Fruit fly (Drosophila melanogaster) whole organism, embryonic: Measurements from ENCODE around the gene Rabex-5.
A peak's percentile ranks its signal among the peaks of the same experiment; 100 is the strongest.

ENCODE experiments used
- Atf3 ChIP-seq: fragments of 200-800 bp; sonication (Bioruptor generic); optimal IDR thresholded peaks from 3 replicates; lab custom pipeline; 2016; ENCODE audit warnings: missing biosample characterization, missing genetic modification characterization
- BEAF-32 ChIP-seq: fragments of 200-800 bp; sonication (Bioruptor generic); optimal IDR thresholded peaks from 3 replicates; lab custom pipeline; 2017; ENCODE audit warnings: missing biosample characterization, missing genetic modification characterization, mild to moderate bottlenecking, moderate library complexity, missing genetic modification reagents
- CG11398 ChIP-seq: fragments of 200-800 bp; sonication (Bioruptor generic); optimal IDR thresholded peaks from 2 replicates; lab custom pipeline; 2016; ENCODE audit warnings: missing biosample characterization, missing genetic modification characterization
- CG11695 ChIP-seq: fragments of 200-800 bp; sonication (Bioruptor generic); IDR thresholded peaks from 3 replicates; pipeline ENCODE4 v1.3.6; 2022; ENCODE audit warnings: missing biosample characterization, missing genetic modification characterization
- CG11723 ChIP-seq: fragments of 200-800 bp; sonication (Bioruptor generic); optimal IDR thresholded peaks from 2 replicates; lab custom pipeline; 2017; ENCODE audit warnings: missing biosample characterization, mild to moderate bottlenecking, missing genetic modification characterization
- CG12219 ChIP-seq: fragments of 200-800 bp; sonication (Bioruptor generic); optimal IDR thresholded peaks from 3 replicates; lab custom pipeline; 2018; ENCODE audit warnings: missing biosample characterization, mild to moderate bottlenecking, missing genetic modification characterization
- CG12236 ChIP-seq: fragments of 200-800 bp; sonication (Bioruptor generic); optimal IDR thresholded peaks from 2 replicates; lab custom pipeline; 2016; ENCODE audit warnings: missing biosample characterization, missing genetic modification characterization
- CG13624 ChIP-seq: fragments of 200-800 bp; sonication (Bioruptor generic); optimal IDR thresholded peaks from 2 replicates; lab custom pipeline; 2016; ENCODE audit warnings: missing biosample characterization, missing genetic modification characterization
- CG14667 ChIP-seq: fragments of 200-800 bp; sonication (Bioruptor generic); IDR thresholded peaks from 2 replicates; pipeline ENCODE4 v1.3.6; 2022; ENCODE audit warnings: missing biosample characterization, missing genetic modification characterization
- CG18011 ChIP-seq: fragments of 200-800 bp; sonication (Bioruptor generic); optimal IDR thresholded peaks from 2 replicates; lab custom pipeline; 2017; ENCODE audit warnings: missing biosample characterization, missing genetic modification characterization, mild to moderate bottlenecking, moderate library complexity, missing genotype
- CG3065 ChIP-seq: fragments of 200-800 bp; sonication (Bioruptor generic); optimal IDR thresholded peaks from 2 replicates; lab custom pipeline; 2016; ENCODE audit warnings: missing biosample characterization, missing genetic modification characterization
- CG32772 ChIP-seq: fragments of 200-800 bp; sonication (Bioruptor generic); IDR thresholded peaks from 2 replicates; pipeline ENCODE4 v1.3.6; 2022; ENCODE audit warnings: missing biosample characterization, missing genetic modification characterization
- CG43689 ChIP-seq: fragments of 200-800 bp; sonication (Bioruptor generic); IDR thresholded peaks from 2 replicates; pipeline ENCODE4 v1.3.6; 2022; ENCODE audit warnings: missing biosample characterization, missing genetic modification characterization
- CG5953 ChIP-seq: fragments of 200-800 bp; sonication (Bioruptor generic); IDR thresholded peaks from 2 replicates; pipeline ENCODE4 v1.3.6; 2022; ENCODE audit warnings: missing biosample characterization, missing genetic modification characterization
- CG6175 ChIP-seq: fragments of 200-800 bp; sonication (Bioruptor generic); IDR thresholded peaks from 3 replicates; pipeline ENCODE4 v1.3.6; 2022; ENCODE audit warnings: missing biosample characterization, missing genetic modification characterization
- CG6683 ChIP-seq: fragments of 200-800 bp; sonication (Bioruptor generic); optimal IDR thresholded peaks from 2 replicates; lab custom pipeline; 2017; ENCODE audit warnings: missing biosample characterization, mild to moderate bottlenecking, missing genetic modification characterization, missing genetic modification reagents
- CG9727 ChIP-seq: fragments of 200-800 bp; sonication (Bioruptor generic); optimal IDR thresholded peaks from 3 replicates; lab custom pipeline; 2017; ENCODE audit warnings: missing biosample characterization, mild to moderate bottlenecking, missing genetic modification characterization
- Chrac-16 ChIP-seq: fragments of 200-800 bp; sonication (Bioruptor generic); optimal IDR thresholded peaks from 3 replicates; lab custom pipeline; 2016; ENCODE audit warnings: missing biosample characterization, missing genetic modification characterization
- D19A ChIP-seq: fragments of 200-800 bp; optimal IDR thresholded peaks from 3 replicates; lab custom pipeline; 2019; ENCODE audit warnings: missing biosample characterization, mild to moderate bottlenecking, missing genetic modification characterization, moderate library complexity
- Deaf1 ChIP-seq: fragments of 200-800 bp; optimal IDR thresholded peaks from 3 replicates; lab custom pipeline; 2019; ENCODE audit warnings: missing biosample characterization, mild to moderate bottlenecking, missing genetic modification characterization, moderate library complexity
- Dip3 ChIP-seq: fragments of 200-800 bp; sonication (Bioruptor generic); optimal IDR thresholded peaks from 3 replicates; lab custom pipeline; 2016; ENCODE audit warnings: missing biosample characterization, missing genetic modification characterization
- Doc2 ChIP-seq: fragments of 200-800 bp; sonication (Bioruptor generic); IDR thresholded peaks from 2 replicates; pipeline ENCODE4 v1.3.6; 2022; ENCODE audit warnings: missing biosample characterization, missing genetic modification characterization
- Dp ChIP-seq: fragments of 200-800 bp; sonication (Bioruptor generic); optimal IDR thresholded peaks from 2 replicates; lab custom pipeline; 2018; ENCODE audit warnings: missing biosample characterization, mild to moderate bottlenecking, missing genetic modification characterization, moderate library complexity
- Elba2 ChIP-seq: fragments of 200-800 bp; sonication (Bioruptor generic); optimal IDR thresholded peaks from 3 replicates; lab custom pipeline; 2016; ENCODE audit warnings: missing biosample characterization, missing genetic modification characterization
- Fer3 ChIP-seq: fragments of 200-800 bp; sonication (Bioruptor generic); optimal IDR thresholded peaks from 2 replicates; lab custom pipeline; 2018; ENCODE audit warnings: missing biosample characterization, mild to moderate bottlenecking, missing genetic modification characterization, moderate library complexity
- Jarid2 ChIP-seq: fragments of 200-800 bp; sonication (Bioruptor generic); optimal IDR thresholded peaks from 3 replicates; lab custom pipeline; 2017; ENCODE audit warnings: mild to moderate bottlenecking, missing biosample characterization, missing genetic modification reagents, missing genetic modification characterization
- MBD-R2 ChIP-seq: fragments of 200-800 bp; sonication (Bioruptor generic); IDR thresholded peaks from 2 replicates; pipeline ENCODE4 v1.3.6; 2022; ENCODE audit warnings: missing biosample characterization, missing genetic modification characterization
- NfI ChIP-seq: fragments of 200-800 bp; sonication (Bioruptor generic); optimal IDR thresholded peaks from 3 replicates; lab custom pipeline; 2018; ENCODE audit warnings: missing biosample characterization, mild to moderate bottlenecking, missing genetic modification characterization, moderate library complexity
- Rfx ChIP-seq: fragments of 200-800 bp; sonication (Bioruptor generic); IDR thresholded peaks from 2 replicates; pipeline ENCODE4 v1.3.6; 2022; ENCODE audit warnings: missing biosample characterization, missing genetic modification characterization
- Sox102F ChIP-seq: fragments of 200-800 bp; sonication (Bioruptor generic); optimal IDR thresholded peaks from 2 replicates; lab custom pipeline; 2018; ENCODE audit warnings: missing biosample characterization, mild to moderate bottlenecking, missing genetic modification characterization, moderate library complexity
- al ChIP-seq: fragments of 200-800 bp; sonication (Bioruptor generic); IDR thresholded peaks from 2 replicates; pipeline ENCODE4 v1.3.6; 2022; ENCODE audit warnings: missing biosample characterization, missing genetic modification characterization
- ap ChIP-seq: fragments of 200-800 bp; sonication (Bioruptor generic); IDR thresholded peaks from 2 replicates; pipeline ENCODE4 v1.3.6; 2022; ENCODE audit warnings: missing biosample characterization, missing genetic modification characterization
- ato ChIP-seq: fragments of 200-800 bp; sonication (Bioruptor generic); IDR thresholded peaks from 2 replicates; pipeline ENCODE4 v1.3.6; 2022; ENCODE audit warnings: missing biosample characterization, missing genetic modification characterization; ENCODE audit not compliant: partially characterized antibody
- chm ChIP-seq: fragments of 200-800 bp; sonication (Bioruptor generic); IDR thresholded peaks from 2 replicates; pipeline ENCODE4 v1.3.6; 2022; ENCODE audit warnings: missing biosample characterization, missing genetic modification characterization
- cwo ChIP-seq: fragments of 200-800 bp; sonication (Bioruptor generic); optimal IDR thresholded peaks from 3 replicates; lab custom pipeline; 2017; ENCODE audit warnings: missing biosample characterization, missing genetic modification characterization, mild to moderate bottlenecking, moderate library complexity, missing genetic modification reagents
- disco-r ChIP-seq: fragments of 200-800 bp; sonication (Bioruptor generic); optimal IDR thresholded peaks from 2 replicates; lab custom pipeline; 2016; ENCODE audit warnings: missing biosample characterization, missing genetic modification characterization
- gcm ChIP-seq: fragments of 200-800 bp; sonication (Bioruptor generic); optimal IDR thresholded peaks from 2 replicates; lab custom pipeline; 2019; ENCODE audit warnings: missing biosample characterization, mild to moderate bottlenecking, missing genetic modification characterization, moderate library complexity
- klu ChIP-seq: fragments of 200-800 bp; sonication (Bioruptor generic); IDR thresholded peaks from 2 replicates; pipeline ENCODE4 v1.3.6; 2022; ENCODE audit warnings: missing biosample characterization, missing genetic modification characterization
- knrl ChIP-seq: fragments of 200-800 bp; sonication (Bioruptor generic); IDR thresholded peaks from 3 replicates; pipeline ENCODE4 v1.3.6; 2022; ENCODE audit warnings: missing biosample characterization, missing genetic modification characterization; ENCODE audit not compliant: partially characterized antibody
- peb ChIP-seq: fragments of 200-800 bp; sonication (Bioruptor generic); IDR thresholded peaks from 2 replicates; pipeline ENCODE4 v1.3.6; 2022; ENCODE audit warnings: missing biosample characterization, missing genetic modification characterization
- pros ChIP-seq: fragments of 200-800 bp; sonication (Bioruptor generic); optimal IDR thresholded peaks from 3 replicates; lab custom pipeline; 2019; ENCODE audit warnings: missing biosample characterization, mild to moderate bottlenecking, missing genetic modification characterization, moderate library complexity
- sd ChIP-seq: fragments of 200-800 bp; sonication (Bioruptor generic); optimal IDR thresholded peaks from 3 replicates; lab custom pipeline; 2018; ENCODE audit warnings: missing biosample characterization, mild to moderate bottlenecking, missing genetic modification characterization, moderate library complexity
- sens-2 ChIP-seq: fragments of 200-800 bp; sonication (Bioruptor generic); IDR thresholded peaks from 2 replicates; pipeline ENCODE4 v1.3.6; 2022; ENCODE audit warnings: missing biosample characterization, missing genetic modification characterization
- slou ChIP-seq: fragments of 200-800 bp; sonication (Bioruptor generic); optimal IDR thresholded peaks from 3 replicates; lab custom pipeline; 2016; ENCODE audit warnings: missing biosample characterization, missing genetic modification characterization
- sr ChIP-seq: fragments of 200-800 bp; sonication (Bioruptor generic); IDR thresholded peaks from 3 replicates; pipeline ENCODE4 v1.3.6; 2022; ENCODE audit warnings: missing biosample characterization, missing genetic modification characterization
- tap ChIP-seq: fragments of 200-800 bp; optimal IDR thresholded peaks from 3 replicates; lab custom pipeline; 2019; ENCODE audit warnings: missing biosample characterization, mild to moderate bottlenecking, missing genetic modification characterization, moderate library complexity
- tin ChIP-seq: fragments of 200-800 bp; sonication (Bioruptor generic); optimal IDR thresholded peaks from 3 replicates; lab custom pipeline; 2016; ENCODE audit warnings: missing biosample characterization, missing genetic modification characterization
- vnd ChIP-seq: fragments of 200-800 bp; sonication (Bioruptor generic); IDR thresholded peaks from 3 replicates; pipeline ENCODE4 v1.3.6; 2022; ENCODE audit warnings: missing biosample characterization, missing genetic modification characterization; ENCODE audit not compliant: partially characterized antibody

Rabex-5 gene

dm6 chr3L:1334571-1335427, 39.1 kb downstream of the Rabex-5 start, which contains the start of the genes Hmbs and CG2211 (continued):
- TF ChIP-seq al (GFP tag; lab: Robert Waterston, UW) (peak; percentile 79), peb (GFP tag; lab: Robert Waterston, UW) (peak; percentile 74), ap (GFP tag; lab: Robert Waterston, UW) (peak; percentile 54; the same call in 1 of the 2 replicates), CG18011 (GFP tag; lab: Kevin White, UChicago) (peak; percentile 76), CG5953 (GFP tag; lab: Robert Waterston, UW) (0 out of 2 replicates have a peak, but pooled peaks have one; percentile 25), tap (tag; lab: Kevin White, UChicago) (peak; percentile 28), Elba2 (peak; percentile 84), Rfx (GFP tag; lab: Robert Waterston, UW) (peak; percentile 92), BEAF-32 (GFP tag; lab: Kevin White, UChicago) (peak; percentile 69), CG6175 (peak; percentile 67; the same call in 2 of the 3 replicates), Doc2 (GFP tag; lab: Robert Waterston, UW) (no peak), CG9727 (GFP tag; lab: Kevin White, UChicago) (peak; percentile 87), ato (GFP tag; lab: Robert Waterston, UW) (no peak), Jarid2 (GFP tag; lab: Kevin White, UChicago) (peak; percentile 64), cwo (GFP tag; lab: Kevin White, UChicago) (peak; percentile 78), tin (peak; percentile 92), sd (tag; lab: Kevin White, UChicago) (peak; percentile 58), D19A (tag; lab: Kevin White, UChicago) (peak; percentile 73), Chrac-16 (GFP tag; lab: Kevin White, UChicago) (peak; percentile 93), sr (GFP tag; lab: Robert Waterston, UW) (peak; percentile 35; the same call in 1 of the 3 replicates), CG11695 (peak; percentile 76), CG12236 (GFP tag; lab: Kevin White, UChicago) (peak; percentile 77), MBD-R2 (GFP tag; lab: Robert Waterston, UW) (peak; percentile 82), Dip3 (GFP tag; lab: Kevin White, UChicago) (peak; percentile 86), NfI (peak; percentile 79), Atf3 (GFP tag; lab: Kevin White, UChicago) (peak; percentile 80), CG43689 (GFP tag; lab: Robert Waterston, UW) (no peak), chm (GFP tag; lab: Robert Waterston, UW) (peak; percentile 83), CG3065 (peak; percentile 68), vnd (no peak), klu (GFP tag; lab: Robert Waterston, UW) (peak; percentile 77), Fer3 (peak; percentile 84), pros (GFP tag; lab: Kevin White, UChicago) (peak; percentile 34), CG12219 (GFP tag; lab: Kevin White, UChicago) (peak; percentile 68), CG11723 (GFP tag; lab: Kevin White, UChicago) (peak; percentile 68), sens-2 (GFP tag; lab: Robert Waterston, UW) (peak; percentile 74), CG13624 (GFP tag; lab: Kevin White, UChicago) (peak; percentile 90), Dp (peak; percentile 62), knrl (peak; percentile 60), Deaf1 (tag; lab: Kevin White, UChicago) (peak; percentile 75), CG11398 (GFP tag; lab: Kevin White, UChicago) (peak; percentile 57), disco-r (GFP tag; lab: Kevin White, UChicago) (peak; percentile 64), CG14667 (GFP tag; lab: Robert Waterston, UW) (peak; percentile 62), slou (GFP tag; lab: Kevin White, UChicago) (peak; percentile 60), gcm (GFP tag; lab: Kevin White, UChicago) (peak; percentile 35), CG6683 (GFP tag; lab: Kevin White, UChicago) (peak; percentile 75), CG32772 (peak; percentile 73), Sox102F (GFP tag; lab: Kevin White, UChicago) (peak; percentile 84)
